Worm (Caenorhabditis elegans) whole organism, young adult: Measurements from ENCODE around the gene picc-1.

Experiments
- B0336.3 ChIP-seq: fragments of 200-800 bp; sonication (Bioruptor generic); IDR thresholded peaks from 2 replicates; pipeline ENCODE4 v1.3.6; 2022; ENCODE audit warnings: missing genetic modification characterization, missing compliant biosample characterization
- C06A6.2 ChIP-seq: fragments of 200-800 bp; sonication (Bioruptor generic); conservative IDR thresholded peaks from 2 replicates; pipeline ENCODE4 v1.3.6; 2022; ENCODE audit warnings: missing genetic modification characterization, missing compliant biosample characterization
- C17E4.6 ChIP-seq: fragments of 200-800 bp; sonication (Bioruptor generic); IDR thresholded peaks from 2 replicates; pipeline ENCODE4 v1.3.6; 2022; ENCODE audit warnings: missing genetic modification reagents, missing genetic modification characterization, missing compliant biosample characterization
- F39B2.1 ChIP-seq: fragments of 200-800 bp; sonication (Bioruptor generic); IDR thresholded peaks from 2 replicates; pipeline ENCODE4 v1.3.6; 2022; ENCODE audit warnings: missing genetic modification reagents, missing genetic modification characterization, missing compliant biosample characterization
- F57A8.1 ChIP-seq: fragments of 200-800 bp; sonication (Bioruptor generic); optimal IDR thresholded peaks from 2 replicates; lab custom pipeline; 2018; ENCODE audit warnings: mild to moderate bottlenecking, missing genetic modification characterization, moderate library complexity, missing compliant biosample characterization
- T07F8.4 ChIP-seq: sonication (generic microtip); optimal IDR thresholded peaks from 2 replicates; lab custom pipeline; 2016; ENCODE audit warnings: mild to moderate bottlenecking, missing genetic modification characterization, moderate library complexity, missing compliant biosample characterization
- T26A5.8 ChIP-seq: sonication (generic microtip); optimal IDR thresholded peaks from 2 replicates; lab custom pipeline; 2016; ENCODE audit warnings: missing genetic modification characterization, missing compliant biosample characterization
- Y56A3A.18 ChIP-seq: fragments of 200-800 bp; sonication (Bioruptor generic); IDR thresholded peaks from 2 replicates; pipeline ENCODE4 v1.3.6; 2022; ENCODE audit warnings: missing genetic modification reagents, missing genetic modification characterization, missing compliant biosample characterization
- ama-1 ChIP-seq, 3 experiments: fragments of 150-350 bp in 1 of 3; sonication (generic microtip) in 2 of 3; optimal IDR thresholded peaks; 2 replicates each; lab custom pipeline; 2014 to 2018; ENCODE audit warnings: missing biosample characterization in 2 of 3, missing genetic modification characterization in 2 of 3, missing genetic modification reagents in 2 of 3
- athp-1 ChIP-seq: sonication (generic microtip); optimal IDR thresholded peaks from 2 replicates; lab custom pipeline; 2017; ENCODE audit warnings: mild to moderate bottlenecking, missing genetic modification characterization, missing compliant biosample characterization
- attf-3 ChIP-seq: fragments of 200-800 bp; sonication (Bioruptor generic); conservative IDR thresholded peaks from 2 replicates; pipeline ENCODE4 v1.3.6; 2022; ENCODE audit warnings: missing genetic modification reagents, missing genetic modification characterization, missing compliant biosample characterization
- attf-6 ChIP-seq: fragments of 200-800 bp; sonication (Bioruptor generic); IDR thresholded peaks from 2 replicates; pipeline ENCODE4 v1.3.6; 2022; ENCODE audit warnings: missing genetic modification reagents, missing genetic modification characterization, missing compliant biosample characterization
- bed-1 ChIP-seq: fragments of 200-800 bp; sonication (Bioruptor generic); IDR thresholded peaks from 2 replicates; pipeline ENCODE4 v1.3.6; 2022; ENCODE audit warnings: missing genetic modification reagents, missing genetic modification characterization, missing compliant biosample characterization
- bed-2 ChIP-seq: fragments of 200-800 bp; sonication (Bioruptor generic); IDR thresholded peaks from 2 replicates; pipeline ENCODE4 v1.3.6; 2022; ENCODE audit warnings: missing genetic modification reagents, missing genetic modification characterization, missing compliant biosample characterization
- cebp-1 ChIP-seq, 2 experiments: fragments of 200-800 bp in 1 of 2; sonication (Bioruptor generic) in 1 of 2; sonication (generic microtip) in 1 of 2; IDR thresholded peaks in 1 of 2; optimal IDR thresholded peaks in 1 of 2; 2 replicates each; pipeline versions ENCODE4 v1.3.6 to Lab custom; 2017 to 2022; ENCODE audit warnings: missing compliant biosample characterization in 2 of 2, missing genetic modification characterization in 2 of 2, mild to moderate bottlenecking in 1 of 2, missing genetic modification reagents in 1 of 2, moderate library complexity in 1 of 2
- ceh-91 ChIP-seq: fragments of 200-800 bp; sonication (Bioruptor generic); IDR thresholded peaks from 2 replicates; pipeline ENCODE4 v1.3.6; 2022; ENCODE audit warnings: missing genetic modification reagents, missing genetic modification characterization, missing compliant biosample characterization
- die-1 ChIP-seq: sonication (generic microtip); optimal IDR thresholded peaks from 2 replicates; lab custom pipeline; 2016; ENCODE audit warnings: missing genotype, mild to moderate bottlenecking, missing genetic modification characterization, missing compliant biosample characterization
- dox-1 ChIP-seq: fragments of 200-800 bp; sonication (Bioruptor generic); IDR thresholded peaks from 2 replicates; pipeline ENCODE4 v1.3.6; 2022; ENCODE audit warnings: missing genetic modification reagents, missing genetic modification characterization, missing compliant biosample characterization
- dpff-1 ChIP-seq: sonication (generic microtip); optimal IDR thresholded peaks from 2 replicates; lab custom pipeline; 2017; ENCODE audit warnings: mild to moderate bottlenecking, missing genetic modification characterization, missing compliant biosample characterization
- egl-44 ChIP-seq: fragments of 200-800 bp; sonication (Bioruptor generic); IDR thresholded peaks from 2 replicates; pipeline ENCODE4 v1.3.6; 2022; ENCODE audit warnings: missing genetic modification reagents, missing genetic modification characterization, missing compliant biosample characterization
- gei-17 ChIP-seq: fragments of 200-800 bp; sonication (Bioruptor generic); optimal IDR thresholded peaks from 2 replicates; lab custom pipeline; 2018; ENCODE audit warnings: mild to moderate bottlenecking, missing genetic modification characterization, missing compliant biosample characterization
- him-1 ChIP-seq: sonication (generic microtip); optimal IDR thresholded peaks from 2 replicates; lab custom pipeline; 2016; ENCODE audit warnings: missing genotype, missing genetic modification reagents, missing genetic modification characterization, missing compliant biosample characterization
- hlh-12 ChIP-seq: sonication (generic microtip); optimal IDR thresholded peaks from 2 replicates; lab custom pipeline; 2016; ENCODE audit warnings: missing genetic modification characterization, missing compliant biosample characterization
- hsf-1 ChIP-seq: fragments of 200-800 bp; sonication (Bioruptor generic); IDR thresholded peaks from 2 replicates; pipeline ENCODE4 v1.3.6; 2022; ENCODE audit warnings: missing genetic modification reagents, missing genetic modification characterization, missing compliant biosample characterization
- let-607 ChIP-seq, 2 experiments: fragments of 200-800 bp in 1 of 2; sonication (Bioruptor generic) in 1 of 2; sonication (generic microtip) in 1 of 2; optimal IDR thresholded peaks; 2 replicates each; lab custom pipeline; 2016 to 2018; ENCODE audit warnings: mild to moderate bottlenecking in 2 of 2, missing compliant biosample characterization in 2 of 2, missing genetic modification characterization in 2 of 2, moderate library complexity in 2 of 2, missing genotype in 1 of 2
- lin-35 ChIP-seq, 3 experiments: fragments of 150-350 bp in 2 of 3; sonication (generic microtip) in 1 of 3; optimal IDR thresholded peaks; 2 replicates each; lab custom pipeline; 2014 to 2018; ENCODE audit warnings: missing biosample characterization in 3 of 3, missing genetic modification characterization in 3 of 3, missing genetic modification reagents in 3 of 3
- lir-1 ChIP-seq: fragments of 200-800 bp; sonication (Bioruptor generic); conservative IDR thresholded peaks from 2 replicates; pipeline ENCODE4 v1.3.6; 2022; ENCODE audit warnings: missing genetic modification reagents, missing genetic modification characterization, missing compliant biosample characterization
- mel-28 ChIP-seq: sonication (generic microtip); optimal IDR thresholded peaks from 2 replicates; lab custom pipeline; 2016; ENCODE audit warnings: borderline replicate concordance, mild to moderate bottlenecking, missing genetic modification characterization, missing compliant biosample characterization
- mxl-1 ChIP-seq: sonication (generic microtip); optimal IDR thresholded peaks from 2 replicates; lab custom pipeline; 2016; ENCODE audit warnings: missing genetic modification characterization, missing compliant biosample characterization
- nfyb-1 ChIP-seq: fragments of 200-800 bp; sonication (Bioruptor generic); IDR thresholded peaks from 2 replicates; pipeline ENCODE4 v1.3.6; 2022; ENCODE audit warnings: missing genetic modification reagents, missing genetic modification characterization, missing compliant biosample characterization
- nhr-120 ChIP-seq: fragments of 200-800 bp; sonication (Bioruptor generic); IDR thresholded peaks from 2 replicates; pipeline ENCODE4 v1.3.6; 2022; ENCODE audit warnings: missing genetic modification characterization, missing compliant biosample characterization
- repo-1 ChIP-seq: sonication (generic microtip); optimal IDR thresholded peaks from 2 replicates; lab custom pipeline; 2017; ENCODE audit warnings: mild to moderate bottlenecking, missing genetic modification characterization, missing compliant biosample characterization
- sea-2 ChIP-seq: fragments of 200-800 bp; sonication (Bioruptor generic); IDR thresholded peaks from 2 replicates; pipeline ENCODE4 v1.3.6; 2022; ENCODE audit warnings: missing genetic modification characterization, missing compliant biosample characterization
- snpc-1.1 ChIP-seq: sonication (generic microtip); optimal IDR thresholded peaks from 2 replicates; lab custom pipeline; 2017; ENCODE audit warnings: missing genetic modification characterization, mild to moderate bottlenecking, missing compliant biosample characterization, antibody characterized with exemption, moderate library complexity, missing genotype, missing genetic modification reagents; ENCODE audit not compliant: insufficient read depth
- snpc-3.4 ChIP-seq: sonication (generic microtip); optimal IDR thresholded peaks from 2 replicates; lab custom pipeline; 2017; ENCODE audit warnings: missing genetic modification characterization, mild to moderate bottlenecking, missing compliant biosample characterization, antibody characterized with exemption, moderate library complexity, missing genotype, missing genetic modification reagents
- somi-1 ChIP-seq: fragments of 200-800 bp; sonication (Bioruptor generic); optimal IDR thresholded peaks from 2 replicates; lab custom pipeline; 2018; ENCODE audit warnings: mild to moderate bottlenecking, missing genetic modification characterization, missing compliant biosample characterization
- tbx-9 ChIP-seq: sonication (generic microtip); optimal IDR thresholded peaks from 2 replicates; lab custom pipeline; 2016; ENCODE audit warnings: borderline replicate concordance, missing genetic modification characterization, inconsistent platforms, missing compliant biosample characterization
- zfh-2 ChIP-seq: fragments of 200-800 bp; sonication (Bioruptor generic); conservative IDR thresholded peaks from 2 replicates; pipeline ENCODE4 v1.3.6; 2022; ENCODE audit warnings: missing genetic modification reagents, missing genetic modification characterization, missing compliant biosample characterization
- zim-3 ChIP-seq: sonication (generic microtip); optimal IDR thresholded peaks from 2 replicates; lab custom pipeline; 2017; ENCODE audit warnings: mild to moderate bottlenecking, missing genetic modification characterization, moderate library complexity, missing compliant biosample characterization
- ztf-18 ChIP-seq: sonication (generic microtip); optimal IDR thresholded peaks from 2 replicates; lab custom pipeline; 2016; ENCODE audit warnings: missing genotype, mild to moderate bottlenecking, missing genetic modification characterization, missing compliant biosample characterization
- ztf-28 ChIP-seq: fragments of 200-800 bp; sonication (Bioruptor generic); IDR thresholded peaks from 2 replicates; pipeline ENCODE4 v1.3.6; 2022; ENCODE audit warnings: missing genetic modification reagents, missing genetic modification characterization, missing compliant biosample characterization
- ztf-3 ChIP-seq: fragments of 200-800 bp; sonication (Bioruptor generic); optimal IDR thresholded peaks from 2 replicates; lab custom pipeline; 2018; ENCODE audit warnings: mild to moderate bottlenecking, missing genetic modification characterization, missing compliant biosample characterization
- ztf-6 ChIP-seq: fragments of 200-800 bp; sonication (Bioruptor generic); IDR thresholded peaks from 2 replicates; pipeline ENCODE4 v1.3.6; 2022; ENCODE audit warnings: missing genetic modification reagents, missing genetic modification characterization, missing compliant biosample characterization

picc-1 gene

DNA sequence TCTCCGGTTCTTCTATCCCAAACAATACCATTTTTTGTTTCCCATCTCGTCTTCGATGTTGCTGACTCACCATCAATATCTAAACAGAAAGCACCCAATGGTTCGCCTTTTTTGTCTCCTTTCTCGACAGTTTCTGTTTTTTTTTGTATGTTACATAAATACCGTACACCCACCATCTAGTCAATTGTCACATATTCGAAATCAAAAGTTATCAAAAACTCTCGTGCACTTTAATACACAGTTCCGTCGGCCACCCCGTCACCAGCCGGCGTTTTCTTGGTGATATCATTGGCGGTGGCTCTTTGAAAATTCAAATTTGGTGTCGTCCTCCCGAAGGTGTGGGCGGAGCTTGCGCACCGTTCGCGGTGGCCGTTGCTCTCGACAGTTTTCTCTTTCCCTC lies 10.9 kb upstream of the picc-1 start:
- TF ChIP-seq nhr-120 (GFP tag; lab: Robert Waterston, UW) (no peak), ama-1 (optimal IDR thresholded peaks at IDR 0.05; lab: Kevin White, UChicago) (no peak), ama-1 (GFP tag; optimal IDR thresholded peaks at IDR 0.05; lab: Kevin White, UChicago) (no peak), die-1 (no peak), C17E4.6 (no peak), zfh-2 (GFP tag; lab: Robert Waterston, UW) (peak; percentile 63; the same call in 1 of the 2 replicates)

DNA sequence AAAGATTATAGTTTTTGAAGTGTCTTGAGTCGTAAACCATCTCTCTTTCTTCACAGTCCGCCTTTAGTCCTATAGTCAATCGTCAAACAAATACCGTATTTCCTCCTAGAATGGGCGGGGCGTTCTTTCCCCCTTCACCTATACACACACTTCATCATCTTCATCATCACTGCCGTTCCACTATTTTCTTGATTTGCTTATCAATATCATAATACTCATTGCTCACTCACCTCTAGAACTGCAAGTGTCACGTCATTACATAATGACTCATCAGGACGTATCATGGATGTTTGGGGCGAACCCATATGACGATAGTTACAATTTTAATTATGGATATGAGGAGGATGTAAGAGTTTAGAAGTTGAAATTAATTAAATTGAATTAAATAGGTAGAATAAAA lies 8.2 kb upstream of the picc-1 start:
- no peak for TF ChIP-seq ceh-91 (GFP tag; lab: Robert Waterston, UW)
- TF ChIP-seq egl-44 = no peak
- TF ChIP-seq ztf-3 (GFP tag; lab: Kevin White, UChicago) = no peak
- no peak for TF ChIP-seq dox-1 (GFP tag; lab: Robert Waterston, UW)

DNA sequence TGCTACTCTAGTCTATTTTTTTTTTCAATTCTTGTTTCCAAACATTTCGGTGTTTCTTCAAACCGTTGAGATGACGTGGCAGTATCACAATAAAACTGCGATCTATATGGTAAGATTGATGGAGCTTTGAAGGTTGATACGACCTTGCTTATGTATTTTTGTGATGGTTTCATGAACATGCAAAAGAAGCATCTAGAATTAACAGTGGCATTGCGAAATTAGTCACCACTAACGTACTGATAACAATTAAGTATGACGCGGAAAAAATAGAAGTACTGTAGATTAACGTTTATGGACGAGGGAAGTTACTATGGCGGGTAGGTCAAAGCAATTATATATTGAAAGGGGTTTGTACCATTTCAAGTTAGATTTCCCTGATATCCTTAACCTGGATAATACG lies 6.4 kb upstream of the picc-1 start:
- TF ChIP-seq cebp-1 (GFP tag; IDR thresholded peaks at IDR 0.05; lab: Robert Waterston, UW) = peak; percentile 72; the same call in 1 of the 2 replicates
- peak; percentile 86 for TF ChIP-seq cebp-1 (tag; optimal IDR thresholded peaks at IDR 0.05; lab: Kevin White, UChicago)
- no peak for TF ChIP-seq mel-28 (tag; lab: Kevin White, UChicago)

DNA sequence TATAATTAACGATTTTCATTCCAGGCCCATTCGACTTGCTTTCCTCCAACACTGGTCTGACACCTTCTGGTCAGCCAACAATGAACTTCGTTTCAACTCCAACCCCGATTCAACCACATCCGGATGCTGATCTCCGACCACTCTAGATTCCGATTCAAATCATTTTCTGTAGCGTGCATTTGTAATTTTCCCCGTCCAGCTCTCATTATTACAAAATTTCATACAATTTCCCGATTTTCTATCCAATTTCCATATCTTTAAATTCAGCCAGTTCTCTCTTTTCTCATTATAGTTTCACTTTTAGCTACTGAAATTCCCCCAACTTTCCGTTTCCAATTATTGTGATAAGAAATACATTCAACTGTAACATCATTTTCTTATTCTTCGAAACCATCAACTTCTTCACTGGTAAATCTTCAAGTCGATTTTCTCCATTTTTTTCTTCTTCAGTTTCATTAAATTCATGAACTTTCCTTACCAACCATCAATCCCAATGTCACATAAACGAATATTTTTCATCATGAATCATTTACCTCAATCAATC lies 3.2 kb upstream of the picc-1 start:
- no peak for TF ChIP-seq dpff-1 (tag; lab: Kevin White, UChicago)
- TF ChIP-seq lir-1 (GFP tag; lab: Robert Waterston, UW) = no peak
- TF ChIP-seq C06A6.2 = no peak
- peak; percentile 36 for TF ChIP-seq snpc-1.1
- TF ChIP-seq zim-3 (tag; lab: Kevin White, UChicago) = no peak
- no peak for TF ChIP-seq let-607 (tag; optimal IDR thresholded peaks at IDR 0.05; lab: Kevin White, UChicago)
- peak; percentile 2 for TF ChIP-seq tbx-9 (tag; lab: Kevin White, UChicago)
- no peak for TF ChIP-seq T26A5.8
- TF ChIP-seq ztf-18 = no peak
- TF ChIP-seq lin-35 (GFP tag; optimal IDR thresholded peaks at IDR 0.05; lab: Kevin White, UChicago) = peak in 1 of 3 experiments; percentile 2
- TF ChIP-seq mxl-1 (tag; lab: Kevin White, UChicago) = no peak
- no peak for TF ChIP-seq sea-2 (GFP tag; lab: Robert Waterston, UW)
- no peak for TF ChIP-seq nfyb-1 (GFP tag; lab: Robert Waterston, UW)
- peak; percentile 34 for TF ChIP-seq him-1 (tag; lab: Kevin White, UChicago)
- TF ChIP-seq athp-1 (tag; lab: Kevin White, UChicago) = no peak
- no peak for TF ChIP-seq F57A8.1 (GFP tag; lab: Kevin White, UChicago)
- TF ChIP-seq gei-17 (GFP tag; lab: Kevin White, UChicago) = no peak
- no peak for TF ChIP-seq attf-6
- TF ChIP-seq zfh-2 (GFP tag; lab: Robert Waterston, UW) = no peak
- TF ChIP-seq F39B2.1 (GFP tag; lab: Robert Waterston, UW) = no peak
- peak; percentile 14 for TF ChIP-seq repo-1 (tag; lab: Kevin White, UChicago)
- no peak for TF ChIP-seq ztf-28 (GFP tag; lab: Robert Waterston, UW)
- TF ChIP-seq somi-1 (GFP tag; lab: Kevin White, UChicago) = no peak
- TF ChIP-seq hlh-12 = no peak
- TF ChIP-seq snpc-3.4 (tag; lab: Kevin White, UChicago) = peak; percentile 52
- TF ChIP-seq T07F8.4 = no peak
- no peak for TF ChIP-seq bed-1 (GFP tag; lab: Robert Waterston, UW)
- TF ChIP-seq ztf-6 (GFP tag; lab: Robert Waterston, UW) = no peak
- TF ChIP-seq Y56A3A.18 (GFP tag; lab: Robert Waterston, UW) = no peak
- TF ChIP-seq bed-2 (GFP tag; lab: Robert Waterston, UW) = no peak
- TF ChIP-seq B0336.3 (GFP tag; lab: Robert Waterston, UW) = peak; percentile 68
- no peak for TF ChIP-seq attf-3 (GFP tag; lab: Robert Waterston, UW)
- TF ChIP-seq hsf-1 = peak; percentile 60; the same call in 1 of the 2 replicates
